Fruit fly (Drosophila melanogaster) whole organism, prepupa: ENCODE results near the gene Rheb.

Experiments used
- CG10669 ChIP-seq: fragments of 200-800 bp; sonication (Bioruptor generic); optimal IDR thresholded peaks from 3 replicates; lab custom pipeline; 2018; ENCODE audit warnings: missing biosample characterization, mild to moderate bottlenecking, missing genetic modification characterization, moderate library complexity
- CG11294 ChIP-seq: fragments of 200-800 bp; sonication (Bioruptor generic); IDR thresholded peaks from 2 replicates; pipeline ENCODE4 v1.3.6; 2022; ENCODE audit warnings: missing biosample characterization, missing genetic modification characterization
- CG11762 ChIP-seq: fragments of 200-800 bp; sonication (Bioruptor generic); optimal IDR thresholded peaks from 3 replicates; lab custom pipeline; 2016; ENCODE audit warnings: missing biosample characterization, missing genetic modification characterization; ENCODE audit not compliant: insufficient read depth
- CG11902 ChIP-seq: fragments of 200-800 bp; sonication (Bioruptor generic); optimal IDR thresholded peaks from 3 replicates; lab custom pipeline; 2016; ENCODE audit warnings: missing biosample characterization, missing genetic modification characterization
- CG15336 ChIP-seq: fragments of 200-800 bp; sonication (Bioruptor generic); IDR thresholded peaks from 2 replicates; pipeline ENCODE4 v1.3.6; 2022; ENCODE audit warnings: missing biosample characterization, missing genetic modification characterization
- CG1621 ChIP-seq: fragments of 200-800 bp; sonication (Bioruptor generic); optimal IDR thresholded peaks from 3 replicates; lab custom pipeline; 2018; ENCODE audit warnings: missing biosample characterization, mild to moderate bottlenecking, missing genetic modification characterization
- CG16779 ChIP-seq: fragments of 200-800 bp; sonication (Bioruptor generic); optimal IDR thresholded peaks from 3 replicates; lab custom pipeline; 2017; ENCODE audit warnings: missing biosample characterization, mild to moderate bottlenecking, missing genetic modification characterization
- CG3032 ChIP-seq: fragments of 200-800 bp; optimal IDR thresholded peaks from 2 replicates; lab custom pipeline; 2019; ENCODE audit warnings: missing biosample characterization, mild to moderate bottlenecking, missing genetic modification characterization, moderate library complexity
- CG31627 ChIP-seq: fragments of 200-800 bp; sonication (Bioruptor generic); optimal IDR thresholded peaks from 3 replicates; lab custom pipeline; 2016; ENCODE audit warnings: missing biosample characterization, missing genetic modification characterization
- CG34406 ChIP-seq: fragments of 200-800 bp; sonication (Bioruptor generic); optimal IDR thresholded peaks from 3 replicates; lab custom pipeline; 2016; ENCODE audit warnings: missing biosample characterization, missing genetic modification characterization
- CG4318 ChIP-seq: fragments of 200-800 bp; sonication (Bioruptor generic); optimal IDR thresholded peaks from 3 replicates; lab custom pipeline; 2017; ENCODE audit warnings: missing biosample characterization, mild to moderate bottlenecking, missing genetic modification characterization
- CG6163 ChIP-seq: fragments of 200-800 bp; sonication (Bioruptor generic); IDR thresholded peaks from 3 replicates; pipeline ENCODE4 v1.3.6; 2022; ENCODE audit warnings: missing biosample characterization, missing genetic modification characterization
- CG6276 ChIP-seq: fragments of 200-800 bp; sonication (Bioruptor generic); optimal IDR thresholded peaks from 2 replicates; lab custom pipeline; 2017; ENCODE audit warnings: missing biosample characterization, mild to moderate bottlenecking, missing genetic modification characterization
- CG6808 ChIP-seq: fragments of 200-800 bp; sonication (Bioruptor generic); optimal IDR thresholded peaks from 3 replicates; lab custom pipeline; 2017; ENCODE audit warnings: missing biosample characterization, missing genetic modification characterization, mild to moderate bottlenecking, moderate library complexity, missing genetic modification reagents
- CG6854 ChIP-seq: fragments of 200-800 bp; sonication (Bioruptor generic); optimal IDR thresholded peaks from 2 replicates; lab custom pipeline; 2017; ENCODE audit warnings: missing biosample characterization, mild to moderate bottlenecking, missing genetic modification characterization
- CG7368 ChIP-seq: fragments of 200-800 bp; sonication (Bioruptor generic); optimal IDR thresholded peaks from 3 replicates; lab custom pipeline; 2016; ENCODE audit warnings: missing biosample characterization, missing genetic modification characterization
- CG8119 ChIP-seq: fragments of 200-800 bp; sonication (Bioruptor generic); IDR thresholded peaks from 3 replicates; pipeline ENCODE4 v1.3.6; 2022; ENCODE audit warnings: missing biosample characterization, missing genetic modification characterization
- CG8632 ChIP-seq: fragments of 200-800 bp; sonication (Bioruptor generic); optimal IDR thresholded peaks from 3 replicates; lab custom pipeline; 2016; ENCODE audit warnings: missing biosample characterization, missing genetic modification characterization
- CG9139 ChIP-seq: fragments of 200-800 bp; sonication (Bioruptor generic); optimal IDR thresholded peaks from 3 replicates; lab custom pipeline; 2017; ENCODE audit warnings: missing biosample characterization, mild to moderate bottlenecking, missing genetic modification characterization
- Eip78C ChIP-seq: fragments of 200-800 bp; sonication (Bioruptor generic); peaks from one replicate; lab custom pipeline; 2016; ENCODE audit warnings: missing biosample characterization, missing genetic modification characterization
- Eip93F ChIP-seq: fragments of 200-800 bp; sonication (Bioruptor generic); optimal IDR thresholded peaks from 2 replicates; lab custom pipeline; 2016; ENCODE audit warnings: missing biosample characterization, mild to moderate bottlenecking, missing genetic modification characterization
- Ets21C ChIP-seq: fragments of 200-800 bp; sonication (Bioruptor generic); optimal IDR thresholded peaks from 3 replicates; lab custom pipeline; 2016; ENCODE audit warnings: missing biosample characterization, missing genetic modification characterization
- Ets96B ChIP-seq: fragments of 200-800 bp; optimal IDR thresholded peaks from 2 replicates; lab custom pipeline; 2019; ENCODE audit warnings: missing biosample characterization, mild to moderate bottlenecking, missing genetic modification characterization, moderate library complexity
- Gug ChIP-seq: fragments of 200-800 bp; sonication (Bioruptor generic); IDR thresholded peaks from 2 replicates; pipeline ENCODE4 v1.3.6; 2022; ENCODE audit warnings: missing biosample characterization, missing genetic modification characterization
- Hr4 ChIP-seq: fragments of 200-800 bp; sonication (Bioruptor generic); optimal IDR thresholded peaks from 3 replicates; lab custom pipeline; 2016; ENCODE audit warnings: missing biosample characterization, missing genetic modification characterization
- Lpt ChIP-seq: fragments of 200-800 bp; sonication (Bioruptor generic); optimal IDR thresholded peaks from 3 replicates; lab custom pipeline; 2016; ENCODE audit warnings: missing biosample characterization, missing genetic modification characterization
- Met ChIP-seq: fragments of 200-800 bp; sonication (Bioruptor generic); optimal IDR thresholded peaks from 3 replicates; lab custom pipeline; 2016; ENCODE audit warnings: missing biosample characterization, missing genetic modification characterization
- OdsH ChIP-seq: fragments of 200-800 bp; sonication (Bioruptor generic); optimal IDR thresholded peaks from 3 replicates; lab custom pipeline; 2016; ENCODE audit warnings: missing biosample characterization, missing genetic modification characterization
- Smox ChIP-seq: fragments of 200-800 bp; sonication (Bioruptor generic); optimal IDR thresholded peaks from 3 replicates; lab custom pipeline; 2016; ENCODE audit warnings: missing biosample characterization, missing genetic modification characterization
- Sox14 ChIP-seq: fragments of 200-800 bp; sonication (Bioruptor generic); optimal IDR thresholded peaks from 3 replicates; lab custom pipeline; 2016; ENCODE audit warnings: missing biosample characterization, missing genetic modification characterization
- Sox15 ChIP-seq: fragments of 200-800 bp; sonication (Bioruptor generic); optimal IDR thresholded peaks from 3 replicates; lab custom pipeline; 2016; ENCODE audit warnings: missing biosample characterization, missing genetic modification characterization
- acj6 ChIP-seq: fragments of 200-800 bp; sonication (Bioruptor generic); optimal IDR thresholded peaks from 3 replicates; lab custom pipeline; 2016; ENCODE audit warnings: missing biosample characterization, missing genetic modification characterization
- dac ChIP-seq: fragments of 200-800 bp; sonication (Bioruptor generic); optimal IDR thresholded peaks from 2 replicates; lab custom pipeline; 2017; ENCODE audit warnings: missing biosample characterization, mild to moderate bottlenecking, missing genetic modification characterization
- dsx ChIP-seq: fragments of 200-800 bp; optimal IDR thresholded peaks from 3 replicates; lab custom pipeline; 2019; ENCODE audit warnings: missing biosample characterization, mild to moderate bottlenecking, missing genetic modification characterization, moderate library complexity; ENCODE audit not compliant: poor library complexity, severe bottlenecking
- eg ChIP-seq: fragments of 200-800 bp; sonication (Bioruptor generic); IDR thresholded peaks from 3 replicates; pipeline ENCODE4 v1.3.6; 2022; ENCODE audit warnings: missing biosample characterization, missing genetic modification characterization
- esn ChIP-seq: fragments of 200-800 bp; sonication (Bioruptor generic); optimal IDR thresholded peaks from 2 replicates; lab custom pipeline; 2016; ENCODE audit warnings: missing biosample characterization, mild to moderate bottlenecking, missing genetic modification characterization, moderate library complexity
- fd59A ChIP-seq: fragments of 200-800 bp; sonication (Bioruptor generic); optimal IDR thresholded peaks from 2 replicates; lab custom pipeline; 2017; ENCODE audit warnings: missing biosample characterization, mild to moderate bottlenecking, missing genetic modification characterization, missing genetic modification reagents
- fkh ChIP-seq: fragments of 200-800 bp; sonication (Bioruptor generic); optimal IDR thresholded peaks from 3 replicates; lab custom pipeline; 2017; ENCODE audit warnings: missing biosample characterization, mild to moderate bottlenecking, missing genetic modification characterization, moderate library complexity
- lz ChIP-seq: fragments of 200-800 bp; sonication (Bioruptor generic); optimal IDR thresholded peaks from 3 replicates; lab custom pipeline; 2016; ENCODE audit warnings: missing biosample characterization, missing genetic modification characterization
- net ChIP-seq: fragments of 200-800 bp; sonication (Bioruptor generic); optimal IDR thresholded peaks from 3 replicates; lab custom pipeline; 2016; ENCODE audit warnings: missing biosample characterization, missing genetic modification characterization
- ss ChIP-seq, 2 experiments: fragments of 200-800 bp; sonication (Bioruptor generic); optimal IDR thresholded peaks; 2 replicates in 1 of 2; 3 replicates in 1 of 2; lab custom pipeline; 2017 to 2018; ENCODE audit warnings: mild to moderate bottlenecking in 2 of 2, missing biosample characterization in 2 of 2, missing genetic modification characterization in 2 of 2, moderate library complexity in 1 of 2
- svp ChIP-seq: fragments of 200-800 bp; sonication (Bioruptor generic); peaks from one replicate; lab custom pipeline; 2016; ENCODE audit warnings: missing biosample characterization, missing genetic modification characterization
- vri ChIP-seq: fragments of 200-800 bp; sonication (Bioruptor generic); optimal IDR thresholded peaks from 3 replicates; lab custom pipeline; 2016; ENCODE audit warnings: missing biosample characterization, mild to moderate bottlenecking, missing genetic modification characterization

Rheb gene

DNA sequence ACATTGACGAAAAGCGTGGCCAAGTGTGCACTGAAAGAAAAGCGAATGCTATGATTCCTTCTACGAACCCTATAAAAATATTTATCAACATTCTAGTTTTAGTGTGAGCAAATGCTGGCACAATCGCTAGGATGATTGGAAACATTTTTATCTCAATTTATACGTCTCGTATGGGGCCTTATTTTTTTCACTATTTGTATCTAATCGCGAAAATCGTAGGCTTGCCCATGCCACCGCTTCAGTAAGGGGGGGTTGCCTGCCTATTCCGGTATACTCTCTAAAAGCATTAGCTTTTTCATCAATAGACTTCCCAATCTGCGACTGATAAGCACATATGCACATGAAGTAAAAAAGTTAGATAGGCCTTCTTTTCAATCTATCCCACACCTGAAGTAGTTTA lies 3.1 kb upstream of the Rheb start:
- TF ChIP-seq Smox (GFP tag; lab: Kevin White, UChicago) (no peak), Ets21C (GFP tag; lab: Kevin White, UChicago) (no peak), CG3032 (no peak), CG11762 (peak; percentile 23), CG8119 (peak; percentile 87), esn (peak; percentile 65), CG16779 (tag; lab: Kevin White, UChicago) (peak; percentile 42), Sox15 (GFP tag; lab: Kevin White, UChicago) (no peak), CG10669 (GFP tag; lab: Kevin White, UChicago) (no peak), Lpt (GFP tag; lab: Kevin White, UChicago) (peak; percentile 61), svp (peak; percentile 80), CG15336 (GFP tag; lab: Robert Waterston, UW) (peak; percentile 89), CG11294 (GFP tag; lab: Robert Waterston, UW) (peak; percentile 82), Sox14 (GFP tag; lab: Kevin White, UChicago) (peak; percentile 56), CG31627 (GFP tag; lab: Kevin White, UChicago) (peak; percentile 31), net (no peak), eg (GFP tag; lab: Robert Waterston, UW) (peak; percentile 93), fd59A (GFP tag; lab: Kevin White, UChicago) (no peak), Gug (GFP tag; lab: Robert Waterston, UW) (peak; percentile 78), lz (peak; percentile 47), acj6 (GFP tag; lab: Kevin White, UChicago) (no peak), OdsH (GFP tag; lab: Kevin White, UChicago) (no peak), Hr4 (GFP tag; lab: Kevin White, UChicago) (peak; percentile 90), Met (GFP tag; lab: Kevin White, UChicago) (no peak), CG6163 (peak; percentile 92), CG4318 (GFP tag; lab: Kevin White, UChicago) (no peak), Eip78C (GFP tag; lab: Kevin White, UChicago) (peak; percentile 63), CG6808 (GFP tag; lab: Kevin White, UChicago) (no peak), dac (GFP tag; lab: Kevin White, UChicago) (peak; percentile 55), CG7368 (GFP tag; lab: Kevin White, UChicago) (no peak), CG6276 (GFP tag; lab: Kevin White, UChicago) (no peak), vri (GFP tag; lab: Kevin White, UChicago) (peak; percentile 87)

DNA sequence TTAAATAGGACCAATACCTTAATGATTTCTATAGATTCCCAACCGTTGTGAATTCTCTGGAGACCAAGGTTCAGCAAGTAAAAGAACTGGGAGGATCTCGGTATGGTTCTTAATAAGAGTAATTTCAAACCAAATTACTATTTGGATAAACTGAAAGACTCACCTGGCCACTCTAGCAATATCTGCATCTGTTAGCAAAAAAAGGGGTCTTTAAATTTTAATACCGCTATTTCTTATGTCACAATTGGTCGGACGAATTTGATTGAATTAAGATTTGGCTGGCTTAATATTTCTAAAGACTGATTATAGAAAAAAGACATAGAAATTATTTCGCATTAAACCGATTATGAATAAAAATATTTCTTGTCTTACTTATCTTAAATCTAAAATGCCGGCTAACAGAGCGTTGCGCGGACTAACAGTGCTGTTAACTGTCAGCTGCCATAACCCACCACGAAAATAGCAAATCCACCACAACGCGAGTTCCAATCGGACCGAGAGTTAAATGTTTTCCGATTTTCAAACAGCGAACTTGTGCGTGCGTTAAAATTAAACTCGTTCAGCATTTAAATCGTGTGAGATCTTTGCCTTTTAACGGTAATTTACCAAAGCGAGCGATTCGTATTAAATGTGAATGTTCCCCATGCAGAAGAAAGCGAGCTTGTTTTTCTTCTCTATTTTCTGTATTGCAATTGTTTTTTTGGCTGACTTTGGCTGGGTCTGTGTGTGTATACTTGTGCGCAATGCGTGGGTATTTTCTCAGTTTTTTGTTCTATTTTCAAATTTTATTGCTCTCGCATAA lies 2.1 kb downstream of the Rheb start, which contains the start of gene CRMP:
Gene CRMP (plus strand): TSS at position 474 of the 802 bp plus-strand sequence.
- TF ChIP-seq fkh (GFP tag; lab: Kevin White, UChicago) (no peak), CG8119 (0 out of 3 replicates have a peak, but pooled peaks have one; percentile 44), CG9139 (GFP tag; lab: Kevin White, UChicago) (peak; percentile 33), CG16779 (tag; lab: Kevin White, UChicago) (peak; percentile 0), Eip93F (GFP tag; lab: Kevin White, UChicago) (no peak), CG4318 (GFP tag; lab: Kevin White, UChicago) (no peak), CG8632 (GFP tag; lab: Kevin White, UChicago) (no peak), Ets96B (tag; lab: Kevin White, UChicago) (no peak), Eip78C (GFP tag; lab: Kevin White, UChicago) (peak; percentile 52), CG34406 (GFP tag; lab: Kevin White, UChicago) (no peak), CG11902 (GFP tag; lab: Kevin White, UChicago) (no peak), CG1621 (tag; lab: Kevin White, UChicago) (peak; percentile 4), CG6854 (peak; percentile 45), CG6808 (GFP tag; lab: Kevin White, UChicago) (peak; percentile 48), ss (GFP tag; optimal IDR thresholded peaks at IDR 0.05; lab: Kevin White, UChicago) (peak; percentile 13 to 50), dsx (GFP tag; lab: Kevin White, UChicago) (peak; percentile 17), Sox14 (GFP tag; lab: Kevin White, UChicago) (no peak), CG15336 (GFP tag; lab: Robert Waterston, UW) (peak; percentile 31; the same call in 1 of the 2 replicates), CG6276 (GFP tag; lab: Kevin White, UChicago) (peak; percentile 62)
